Fruit fly (Drosophila melanogaster) whole organism, embryonic: ENCODE measurements around the gene jhamt.
A peak's percentile ranks its signal among the peaks of the same experiment; 100 is the strongest.

Experiments
- Atf-2 ChIP-seq: fragments of 200-800 bp; sonication (Bioruptor generic); optimal IDR thresholded peaks from 2 replicates; lab custom pipeline; 2016; ENCODE audit warnings: missing biosample characterization, missing genetic modification characterization
- Atf6 ChIP-seq: fragments of 200-800 bp; sonication (Bioruptor generic); IDR thresholded peaks from 2 replicates; pipeline ENCODE4 v1.3.6; 2022; ENCODE audit warnings: missing biosample characterization, missing genetic modification characterization
- Awh ChIP-seq: fragments of 200-800 bp; sonication (Bioruptor generic); IDR thresholded peaks from 2 replicates; pipeline ENCODE4, ENCODE4 v1.3.6; 2022; ENCODE audit warnings: missing biosample characterization, missing genetic modification characterization
- Bdp1 ChIP-seq: fragments of 200-800 bp; sonication (Bioruptor generic); optimal IDR thresholded peaks from 3 replicates; lab custom pipeline; 2016; ENCODE audit warnings: missing biosample characterization, missing genetic modification characterization
- CG10267 ChIP-seq: fragments of 200-800 bp; sonication (Bioruptor generic); optimal IDR thresholded peaks from 2 replicates; lab custom pipeline; 2018; ENCODE audit warnings: missing biosample characterization, mild to moderate bottlenecking, missing genetic modification characterization, moderate library complexity
- CG10431 ChIP-seq: fragments of 200-800 bp; sonication (Bioruptor generic); optimal IDR thresholded peaks from 3 replicates; lab custom pipeline; 2018; ENCODE audit warnings: missing biosample characterization, mild to moderate bottlenecking, missing genetic modification characterization
- CG11247 ChIP-seq: fragments of 200-800 bp; sonication (Bioruptor generic); IDR thresholded peaks from 2 replicates; pipeline ENCODE4 v1.3.6; 2022; ENCODE audit warnings: missing biosample characterization, missing genetic modification characterization
- CG11723 ChIP-seq: fragments of 200-800 bp; sonication (Bioruptor generic); optimal IDR thresholded peaks from 2 replicates; lab custom pipeline; 2017; ENCODE audit warnings: missing biosample characterization, mild to moderate bottlenecking, missing genetic modification characterization
- CG12299 ChIP-seq: fragments of 200-800 bp; sonication (Bioruptor generic); optimal IDR thresholded peaks from 2 replicates; lab custom pipeline; 2018; ENCODE audit warnings: missing biosample characterization, mild to moderate bottlenecking, missing genetic modification characterization
- CG12769 ChIP-seq: fragments of 200-800 bp; sonication (Bioruptor generic); optimal IDR thresholded peaks from 2 replicates; lab custom pipeline; 2019; ENCODE audit warnings: missing biosample characterization, mild to moderate bottlenecking, missing genetic modification characterization, moderate library complexity
- CG12942 ChIP-seq: fragments of 200-800 bp; sonication (Bioruptor generic); optimal IDR thresholded peaks from 3 replicates; lab custom pipeline; 2016; ENCODE audit warnings: missing biosample characterization, missing genetic modification characterization
- CG1529 ChIP-seq: fragments of 200-800 bp; sonication (Bioruptor generic); optimal IDR thresholded peaks from 3 replicates; lab custom pipeline; 2018; ENCODE audit warnings: missing biosample characterization, missing genetic modification characterization
- CG1602 ChIP-seq: fragments of 200-800 bp; sonication (Bioruptor generic); optimal IDR thresholded peaks from 3 replicates; lab custom pipeline; 2016; ENCODE audit warnings: missing biosample characterization, missing genetic modification characterization
- CG17912 ChIP-seq: fragments of 200-800 bp; sonication (Bioruptor generic); optimal IDR thresholded peaks from 2 replicates; lab custom pipeline; 2018; ENCODE audit warnings: missing biosample characterization, mild to moderate bottlenecking, missing genetic modification characterization
- CG1832 ChIP-seq: fragments of 200-800 bp; sonication (Bioruptor generic); optimal IDR thresholded peaks from 2 replicates; lab custom pipeline; 2017; ENCODE audit warnings: missing biosample characterization, mild to moderate bottlenecking, missing genetic modification characterization, inconsistent platforms
- CG18619 ChIP-seq: fragments of 200-800 bp; sonication (Bioruptor generic); optimal IDR thresholded peaks from 3 replicates; lab custom pipeline; 2017; ENCODE audit warnings: missing biosample characterization, mild to moderate bottlenecking, missing genetic modification characterization
- CG31365 ChIP-seq: fragments of 200-800 bp; sonication (Bioruptor generic); optimal IDR thresholded peaks from 2 replicates; lab custom pipeline; 2018; ENCODE audit warnings: missing biosample characterization, mild to moderate bottlenecking, missing genetic modification characterization
- CG3281 ChIP-seq: fragments of 200-800 bp; sonication (Bioruptor generic); optimal IDR thresholded peaks from 3 replicates; lab custom pipeline; 2017; ENCODE audit warnings: missing biosample characterization, mild to moderate bottlenecking, missing genetic modification characterization
- CG34422 ChIP-seq: fragments of 200-800 bp; sonication (Bioruptor generic); IDR thresholded peaks from 3 replicates; pipeline ENCODE4 v1.3.6; 2022; ENCODE audit warnings: missing biosample characterization, missing genetic modification characterization
- CG4854 ChIP-seq: fragments of 200-800 bp; sonication (Bioruptor generic); optimal IDR thresholded peaks from 2 replicates; lab custom pipeline; 2016; ENCODE audit warnings: missing biosample characterization, missing genetic modification characterization, inconsistent platforms
- CG5953 ChIP-seq: fragments of 200-800 bp; sonication (Bioruptor generic); IDR thresholded peaks from 2 replicates; pipeline ENCODE4 v1.3.6; 2022; ENCODE audit warnings: missing biosample characterization, missing genetic modification characterization
- CG8388 ChIP-seq: fragments of 200-800 bp; sonication (Bioruptor generic); optimal IDR thresholded peaks from 2 replicates; lab custom pipeline; 2019; ENCODE audit warnings: missing biosample characterization, mild to moderate bottlenecking, missing genetic modification characterization, moderate library complexity
- CG9215 ChIP-seq: fragments of 200-800 bp; sonication (Bioruptor generic); IDR thresholded peaks from 2 replicates; pipeline ENCODE4 v1.3.6; 2022; ENCODE audit warnings: missing biosample characterization, missing genetic modification characterization
- CG9437 ChIP-seq: fragments of 200-800 bp; sonication (Bioruptor generic); optimal IDR thresholded peaks from 2 replicates; lab custom pipeline; 2018; ENCODE audit warnings: missing biosample characterization, mild to moderate bottlenecking, missing genetic modification characterization
- Dp ChIP-seq: fragments of 200-800 bp; sonication (Bioruptor generic); optimal IDR thresholded peaks from 2 replicates; lab custom pipeline; 2018; ENCODE audit warnings: missing biosample characterization, mild to moderate bottlenecking, missing genetic modification characterization, moderate library complexity
- Dref ChIP-seq: fragments of 200-800 bp; sonication (Bioruptor generic); IDR thresholded peaks from 2 replicates; pipeline ENCODE4 v1.3.6; 2022; ENCODE audit warnings: missing biosample characterization, missing genetic modification characterization
- Ets65A ChIP-seq: fragments of 200-800 bp; sonication (Bioruptor generic); peaks from one replicate; lab custom pipeline; 2016; ENCODE audit warnings: missing biosample characterization, missing genetic modification characterization
- Hr51 ChIP-seq, 2 experiments: fragments of 200-800 bp; sonication (Bioruptor generic); optimal IDR thresholded peaks; 2 replicates in 1 of 2; 3 replicates in 1 of 2; lab custom pipeline; 2016 to 2018; ENCODE audit warnings: missing biosample characterization in 2 of 2, missing genetic modification characterization in 2 of 2, mild to moderate bottlenecking in 1 of 2, moderate library complexity in 1 of 2
- MBD-R2 ChIP-seq: fragments of 200-800 bp; sonication (Bioruptor generic); IDR thresholded peaks from 2 replicates; pipeline ENCODE4 v1.3.6; 2022; ENCODE audit warnings: missing biosample characterization, missing genetic modification characterization
- Mes4 ChIP-seq: fragments of 200-800 bp; sonication (Bioruptor generic); optimal IDR thresholded peaks from 2 replicates; lab custom pipeline; 2016; ENCODE audit warnings: missing biosample characterization, missing genetic modification characterization
- Oaz ChIP-seq: fragments of 200-800 bp; sonication (Bioruptor generic); IDR thresholded peaks from 2 replicates; pipeline ENCODE4 v1.3.6; 2022; ENCODE audit warnings: missing biosample characterization, missing genetic modification characterization
- Scr ChIP-seq: fragments of 200-800 bp; sonication (Bioruptor generic); IDR thresholded peaks from 2 replicates; pipeline ENCODE4 v1.3.6; 2022; ENCODE audit warnings: missing biosample characterization, missing genetic modification characterization; ENCODE audit not compliant: partially characterized antibody
- Xrp1 ChIP-seq: fragments of 200-800 bp; sonication (Bioruptor generic); IDR thresholded peaks from 2 replicates; pipeline ENCODE4 v1.3.6; 2022; ENCODE audit warnings: missing biosample characterization, missing genetic modification characterization
- bowl ChIP-seq: fragments of 200-800 bp; sonication (Bioruptor generic); IDR thresholded peaks from 2 replicates; pipeline ENCODE4 v1.3.6; 2022; ENCODE audit warnings: missing biosample characterization, missing genetic modification characterization
- btn ChIP-seq: fragments of 200-800 bp; sonication (Bioruptor generic); optimal IDR thresholded peaks from 2 replicates; lab custom pipeline; 2016; ENCODE audit warnings: missing biosample characterization, missing genetic modification characterization
- cas ChIP-seq: fragments of 200-800 bp; sonication (Bioruptor generic); IDR thresholded peaks from 2 replicates; pipeline ENCODE4 v1.3.6; 2022; ENCODE audit warnings: missing biosample characterization, missing genetic modification characterization
- chif ChIP-seq, 2 experiments: fragments of 200-800 bp; sonication (Bioruptor generic); optimal IDR thresholded peaks; 3 replicates each; lab custom pipeline; 2016; ENCODE audit warnings: missing biosample characterization in 2 of 2, missing genetic modification characterization in 2 of 2
- ci ChIP-seq: fragments of 200-800 bp; sonication (Bioruptor generic); IDR thresholded peaks from 3 replicates; pipeline ENCODE4 v1.3.6; 2022; ENCODE audit warnings: missing biosample characterization, missing genetic modification characterization
- danr ChIP-seq: fragments of 200-800 bp; sonication (Bioruptor generic); IDR thresholded peaks from 2 replicates; pipeline ENCODE4 v1.3.6; 2022; ENCODE audit warnings: missing biosample characterization, missing genetic modification characterization
- dmrt11E ChIP-seq: fragments of 200-800 bp; sonication (Bioruptor generic); optimal IDR thresholded peaks from 3 replicates; lab custom pipeline; 2018; ENCODE audit warnings: missing biosample characterization, mild to moderate bottlenecking, missing genetic modification characterization, moderate library complexity
- fd102C ChIP-seq: fragments of 200-800 bp; sonication (Bioruptor generic); optimal IDR thresholded peaks from 2 replicates; lab custom pipeline; 2018; ENCODE audit warnings: missing biosample characterization, mild to moderate bottlenecking, missing genetic modification characterization, moderate library complexity
- h ChIP-seq: fragments of >200 bp; optimal IDR thresholded peaks from 2 replicates; lab custom pipeline; 2017
- kay ChIP-seq: fragments of 200-800 bp; sonication (Bioruptor generic); optimal IDR thresholded peaks from 2 replicates; lab custom pipeline; 2016; ENCODE audit warnings: missing biosample characterization, missing genetic modification characterization
- lilli ChIP-seq: fragments of 200-800 bp; sonication (Bioruptor generic); optimal IDR thresholded peaks from 3 replicates; lab custom pipeline; 2016; ENCODE audit warnings: missing biosample characterization, missing genetic modification characterization
- lmd ChIP-seq: fragments of 200-800 bp; sonication (Bioruptor generic); IDR thresholded peaks from 2 replicates; pipeline ENCODE4 v1.3.6; 2022; ENCODE audit warnings: missing biosample characterization, missing genetic modification characterization
- phol ChIP-seq: fragments of 200-800 bp; sonication (Bioruptor generic); optimal IDR thresholded peaks from 3 replicates; lab custom pipeline; 2018; ENCODE audit warnings: missing biosample characterization, mild to moderate bottlenecking, missing genetic modification characterization, moderate library complexity
- slbo ChIP-seq: fragments of 200-800 bp; sonication (Bioruptor generic); IDR thresholded peaks from 2 replicates; pipeline ENCODE4 v1.3.6; 2022; ENCODE audit warnings: missing biosample characterization, missing genetic modification characterization
- tll ChIP-seq, 2 experiments: fragments of 200-800 bp in 1 of 2; fragments of >200 bp in 1 of 2; sonication (Bioruptor generic) in 1 of 2; optimal IDR thresholded peaks; 2 replicates each; lab custom pipeline; 2017 to 2019; ENCODE audit warnings: missing biosample characterization in 2 of 2, missing genetic modification characterization in 2 of 2, mild to moderate bottlenecking in 1 of 2, moderate library complexity in 1 of 2
- trem ChIP-seq: fragments of 200-800 bp; optimal IDR thresholded peaks from 3 replicates; lab custom pipeline; 2019; ENCODE audit warnings: missing biosample characterization, mild to moderate bottlenecking, missing genetic modification characterization, moderate library complexity
- twi ChIP-seq: fragments of 200-800 bp; optimal IDR thresholded peaks from 2 replicates; lab custom pipeline; 2019; ENCODE audit warnings: missing biosample characterization, mild to moderate bottlenecking, missing genetic modification characterization, moderate library complexity
- vnd ChIP-seq: fragments of 200-800 bp; sonication (Bioruptor generic); IDR thresholded peaks from 3 replicates; pipeline ENCODE4 v1.3.6; 2022; ENCODE audit warnings: missing biosample characterization, missing genetic modification characterization; ENCODE audit not compliant: partially characterized antibody
- wdn ChIP-seq: fragments of 200-800 bp; sonication (Bioruptor generic); IDR thresholded peaks from 2 replicates; pipeline ENCODE4 v1.3.6; 2022; ENCODE audit warnings: missing biosample characterization, missing genetic modification characterization

The jhamt gene

dm6 chr2L:16350160-16350633 is 15.5 kb upstream of the jhamt start (continued):
- TF ChIP-seq CG5953 (GFP tag; lab: Robert Waterston, UW) = no peak
- no peak for TF ChIP-seq h (lab: Kevin White, UChicago)
- TF ChIP-seq Mes4 (GFP tag; lab: Kevin White, UChicago) = no peak
- no peak for TF ChIP-seq twi (tag; lab: Kevin White, UChicago)
- no peak for TF ChIP-seq CG31365
- TF ChIP-seq ci (GFP tag; lab: Robert Waterston, UW) = peak; percentile 75
- peak; percentile 60; the same call in 1 of the 2 replicates for TF ChIP-seq bowl (GFP tag; lab: Robert Waterston, UW)
- no peak for TF ChIP-seq CG4854 (GFP tag; lab: Kevin White, UChicago)
- TF ChIP-seq CG10431 (GFP tag; lab: Kevin White, UChicago) = no peak
- TF ChIP-seq CG17912 (GFP tag; lab: Kevin White, UChicago) = peak; percentile 43
- peak; percentile 10 for TF ChIP-seq CG1529
- peak; percentile 77 for TF ChIP-seq MBD-R2 (GFP tag; lab: Robert Waterston, UW)
- TF ChIP-seq CG12299 (tag; lab: Kevin White, UChicago) = no peak
- TF ChIP-seq CG9215 (GFP tag; lab: Robert Waterston, UW) = peak; percentile 76
- no peak for TF ChIP-seq CG1832 (GFP tag; lab: Kevin White, UChicago)
- no peak for TF ChIP-seq CG3281 (GFP tag; lab: Kevin White, UChicago)
- peak; percentile 82 for TF ChIP-seq CG34422 (GFP tag; lab: Robert Waterston, UW)
- TF ChIP-seq CG12769 (tag; lab: Kevin White, UChicago) = peak; percentile 44
- TF ChIP-seq dmrt11E = peak; percentile 54
- peak; percentile 65 for TF ChIP-seq CG12942 (GFP tag; lab: Kevin White, UChicago)
- no peak for TF ChIP-seq vnd
- TF ChIP-seq Atf6 (GFP tag; lab: Robert Waterston, UW) = peak; percentile 77
- peak; percentile 76 to 83 for TF ChIP-seq chif (GFP tag; optimal IDR thresholded peaks at IDR 0.05; lab: Kevin White, UChicago)
- TF ChIP-seq Atf-2 (GFP tag; lab: Kevin White, UChicago) = peak; percentile 61
- TF ChIP-seq btn (GFP tag; lab: Kevin White, UChicago) = no peak
- peak; percentile 73 for TF ChIP-seq lmd (GFP tag; lab: Robert Waterston, UW)
- no peak for TF ChIP-seq CG8388 (GFP tag; lab: Kevin White, UChicago)
- TF ChIP-seq fd102C (GFP tag; lab: Kevin White, UChicago) = no peak
- peak; percentile 64 for TF ChIP-seq Xrp1 (GFP tag; lab: Robert Waterston, UW)
- no peak for TF ChIP-seq Dp (GFP tag; lab: Kevin White, UChicago)
- TF ChIP-seq phol (tag; lab: Kevin White, UChicago) = peak; percentile 82
- TF ChIP-seq CG11723 (GFP tag; lab: Kevin White, UChicago) = peak; percentile 49
- peak; percentile 91 for TF ChIP-seq slbo (GFP tag; lab: Robert Waterston, UW)
- peak; percentile 70 for TF ChIP-seq wdn
- TF ChIP-seq Oaz (GFP tag; lab: Robert Waterston, UW) = peak; percentile 32; the same call in 1 of the 2 replicates
- peak; percentile 72 for TF ChIP-seq lilli (GFP tag; lab: Kevin White, UChicago)
- TF ChIP-seq CG10267 (tag; lab: Kevin White, UChicago) = peak; percentile 32
- peak; percentile 37 for TF ChIP-seq trem (tag; lab: Kevin White, UChicago)
- peak; percentile 71 for TF ChIP-seq CG11247 (GFP tag; lab: Robert Waterston, UW)
- no peak for TF ChIP-seq danr (GFP tag; lab: Robert Waterston, UW)
- TF ChIP-seq CG18619 (GFP tag; lab: Kevin White, UChicago) = no peak
- TF ChIP-seq kay (GFP tag; lab: Kevin White, UChicago) = no peak
- peak; percentile 7 to 84 for TF ChIP-seq Hr51 (GFP tag; optimal IDR thresholded peaks at IDR 0.05; lab: Kevin White, UChicago)
- TF ChIP-seq CG9437 (GFP tag; lab: Kevin White, UChicago) = peak; percentile 48
- peak; percentile 65 for TF ChIP-seq CG1602
- TF ChIP-seq cas (GFP tag; lab: Robert Waterston, UW) = no peak
- TF ChIP-seq tll (GFP tag; optimal IDR thresholded peaks at IDR 0.05; lab: Kevin White, UChicago) = no peak
- 0 out of 2 replicates have a peak, but pooled peaks have one; percentile 57 for TF ChIP-seq Scr (GFP tag; lab: Robert Waterston, UW)
- TF ChIP-seq Awh (GFP tag; lab: Robert Waterston, UW) = peak; percentile 69
- peak; percentile 97 for TF ChIP-seq Ets65A (GFP tag; lab: Kevin White, UChicago)
- peak; percentile 48 for TF ChIP-seq Dref (GFP tag; lab: Robert Waterston, UW)
- no peak for TF ChIP-seq Bdp1 (GFP tag; lab: Kevin White, UChicago)
